Worm (Caenorhabditis elegans): Measurements from ENCODE around the gene unc-47.

Gene unc-47

ce11 chrIII:10149910-10150309 is 36.1 kb downstream of the unc-47 start:
- TF ChIP-seq bed-3 (GFP tag; optimal IDR thresholded peaks at IDR 0.05) (no peak), nhr-237 (tag; optimal IDR thresholded peaks at IDR 0.05) (no peak), ceh-39 (tag; optimal IDR thresholded peaks at IDR 0.05) (no peak), elt-3 (tag; optimal IDR thresholded peaks at IDR 0.05) (no peak)

- no peak for TF ChIP-seq snpc-4 (tag; optimal IDR thresholded peaks at IDR 0.05)
- TF ChIP-seq ham-2 (GFP tag; optimal IDR thresholded peaks at IDR 0.05), result no peak
- TF ChIP-seq mab-5 (tag; optimal IDR thresholded peaks at IDR 0.05), result no peak
Measured at ce11 chrIII:10146701-10147100, 39.4 kb downstream of the unc-47 start, which contains the start of gene K08E5.1. K08E5.1 (minus strand) TSS chrIII:10146801.

- no peak for TF ChIP-seq mls-2 (tag; optimal IDR thresholded peaks at IDR 0.05)
- no peak for TF ChIP-seq mep-1 (tag; optimal IDR thresholded peaks at IDR 0.05)
- TF ChIP-seq ztf-11 (tag; optimal IDR thresholded peaks at IDR 0.05), result no peak
- no peak for TF ChIP-seq flh-1 (GFP tag; optimal IDR thresholded peaks at IDR 0.05)
- TF ChIP-seq sem-2 (GFP tag; optimal IDR thresholded peaks at IDR 0.05), result no peak
- no peak for TF ChIP-seq zip-8 (tag; optimal IDR thresholded peaks at IDR 0.05)
- no peak for TF ChIP-seq ces-1 (GFP tag; optimal IDR thresholded peaks at IDR 0.05)
- TF ChIP-seq ceh-43 (GFP tag; optimal IDR thresholded peaks at IDR 0.05), result no peak
- no peak for TF ChIP-seq nhr-2 (tag; optimal IDR thresholded peaks at IDR 0.05)
- TF ChIP-seq elt-3 (tag; optimal IDR thresholded peaks at IDR 0.05), result no peak
- no peak for TF ChIP-seq nhr-12 (tag; optimal IDR thresholded peaks at IDR 0.05)
- TF ChIP-seq nhr-76 (tag; optimal IDR thresholded peaks at IDR 0.05), result no peak
- TF ChIP-seq snpc-4 (tag; optimal IDR thresholded peaks at IDR 0.05), result no peak
- TF ChIP-seq ceh-83 (GFP tag; optimal IDR thresholded peaks at IDR 0.05), result no peak
- TF ChIP-seq pha-4 (tag; optimal IDR thresholded peaks at IDR 0.05), result no peak
Measured at ce11 chrIII:10140732-10141131, 45.3 kb downstream of the unc-47 start, which contains the start of gene K08E5.6. K08E5.6 (plus strand) TSS chrIII:10141032.

- TF ChIP-seq nhr-12 (tag; optimal IDR thresholded peaks at IDR 0.05) (no peak), elt-1 (tag; optimal IDR thresholded peaks at IDR 0.05; ENCODE audit: borderline replicate concordance, insufficient read depth) (peak; percentile 29), drap-1 (GFP tag; optimal IDR thresholded peaks at IDR 0.05) (no peak)
Measured at ce11 chrIII:10136778-10137177, 49.3 kb downstream of the unc-47 start, which contains the start of gene ZK1128.7. ZK1128.7 (plus strand) TSS chrIII:10137006.

ce11 chrIII:10134517-10134916 is 51.5 kb downstream of the unc-47 start:
- TF ChIP-seq blmp-1 (tag; optimal IDR thresholded peaks at IDR 0.05), result no peak
- no peak for TF ChIP-seq nhr-28 (tag; optimal IDR thresholded peaks at IDR 0.05)
